Fruit fly (Drosophila melanogaster) Kc167 (cell line): Measurements from ENCODE around the gene Rsf1.

Source experiments
- Myc ChIP-seq: fragments of >200 bp; optimal IDR thresholded peaks from 2 replicates; lab custom pipeline; 2017; ENCODE audit warnings: missing external identifiers
- Sin3A ChIP-seq: fragments of >200 bp; optimal IDR thresholded peaks from 2 replicates; lab custom pipeline; 2018; ENCODE audit warnings: missing external identifiers
- h ChIP-seq: fragments of >200 bp; optimal IDR thresholded peaks from 3 replicates; lab custom pipeline; 2018; ENCODE audit warnings: missing external identifiers
- insv ChIP-seq: fragments of >200 bp; optimal IDR thresholded peaks from 3 replicates; lab custom pipeline; 2018; ENCODE audit warnings: missing external identifiers
- psq ChIP-seq: fragments of >200 bp; optimal IDR thresholded peaks from 2 replicates; lab custom pipeline; 2017; ENCODE audit warnings: missing external identifiers

dm6 chr2L:10238726-10239652 lies 24.4 kb downstream of the Rsf1 start, which contains the start of gene me31B:
- no peak for TF ChIP-seq h (lab: Kevin White, UChicago)
- no peak for TF ChIP-seq psq
- TF ChIP-seq Sin3A (lab: Kevin White, UChicago) = no peak
- TF ChIP-seq Myc (lab: Kevin White, UChicago) = no peak
- no peak for TF ChIP-seq insv
